Fruit fly (Drosophila melanogaster) whole organism, adult: ENCODE measurements around the gene CG4629.
A peak's percentile ranks its signal among the peaks of the same experiment; 100 is the strongest.

ENCODE experiments used
- CG11617 ChIP-seq: fragments of 200-800 bp; sonication (Bioruptor generic); optimal IDR thresholded peaks from 2 replicates; lab custom pipeline; 2017; ENCODE audit warnings: mild to moderate bottlenecking, missing biosample characterization, missing genetic modification reagents, missing genetic modification characterization
- CG12768 ChIP-seq: fragments of 200-800 bp; sonication (Bioruptor generic); optimal IDR thresholded peaks from 2 replicates; lab custom pipeline; 2017; ENCODE audit warnings: missing biosample characterization, missing genetic modification characterization, mild to moderate bottlenecking, moderate library complexity, missing genetic modification reagents
- CG14711 ChIP-seq: fragments of 200-800 bp; sonication (Bioruptor generic); optimal IDR thresholded peaks from 2 replicates; lab custom pipeline; 2018; ENCODE audit warnings: missing biosample characterization, mild to moderate bottlenecking, missing genetic modification characterization, moderate library complexity
- CG1620 ChIP-seq: fragments of 200-800 bp; sonication (Bioruptor generic); optimal IDR thresholded peaks from 2 replicates; lab custom pipeline; 2016; ENCODE audit warnings: missing biosample characterization, missing genetic modification characterization
- CG33017 ChIP-seq: fragments of 200-800 bp; sonication (Bioruptor generic); optimal IDR thresholded peaks from 2 replicates; lab custom pipeline; 2018; ENCODE audit warnings: missing biosample characterization, mild to moderate bottlenecking, missing genetic modification characterization, moderate library complexity
- CG5204 ChIP-seq: fragments of 200-800 bp; sonication (Bioruptor generic); optimal IDR thresholded peaks from 2 replicates; lab custom pipeline; 2016; ENCODE audit warnings: missing biosample characterization, missing genetic modification characterization
- CG7045 ChIP-seq: fragments of 200-800 bp; sonication (Bioruptor generic); optimal IDR thresholded peaks from 2 replicates; lab custom pipeline; 2017; ENCODE audit warnings: missing biosample characterization, mild to moderate bottlenecking, missing genetic modification characterization
- CG7101 ChIP-seq: fragments of 200-800 bp; sonication (Bioruptor generic); optimal IDR thresholded peaks from 2 replicates; lab custom pipeline; 2018; ENCODE audit warnings: missing biosample characterization, mild to moderate bottlenecking, missing genetic modification characterization, moderate library complexity
- Clk ChIP-seq: fragments of 200-800 bp; sonication (Bioruptor generic); optimal IDR thresholded peaks from 2 replicates; lab custom pipeline; 2017; ENCODE audit warnings: missing biosample characterization, missing genetic modification characterization
- Crg-1 ChIP-seq: fragments of 200-800 bp; sonication (Bioruptor generic); optimal IDR thresholded peaks from 2 replicates; lab custom pipeline; 2016; ENCODE audit warnings: missing biosample characterization, missing genetic modification characterization
- Hr96 ChIP-seq: fragments of 200-800 bp; sonication (Bioruptor generic); optimal IDR thresholded peaks from 2 replicates; lab custom pipeline; 2016; ENCODE audit warnings: missing biosample characterization, missing genetic modification characterization
- Mnt ChIP-seq: fragments of 200-800 bp; sonication (Bioruptor generic); optimal IDR thresholded peaks from 2 replicates; lab custom pipeline; 2016; ENCODE audit warnings: missing biosample characterization, mild to moderate bottlenecking, missing genetic modification characterization
- bab1 ChIP-seq: fragments of 200-800 bp; sonication (Bioruptor generic); optimal IDR thresholded peaks from 3 replicates; lab custom pipeline; 2019; ENCODE audit warnings: missing biosample characterization, mild to moderate bottlenecking, missing genetic modification characterization, moderate library complexity
- cic ChIP-seq: fragments of 200-800 bp; sonication (Bioruptor generic); optimal IDR thresholded peaks from 2 replicates; lab custom pipeline; 2017; ENCODE audit warnings: missing biosample characterization, mild to moderate bottlenecking, missing genetic modification characterization, moderate library complexity
- cnc ChIP-seq, 2 experiments: fragments of >200 bp; optimal IDR thresholded peaks; 2 replicates each; lab custom pipeline; 2017
- kay ChIP-seq: fragments of 200-800 bp; sonication (Bioruptor generic); peaks from one replicate; lab custom pipeline; 2016; ENCODE audit warnings: missing biosample characterization, missing genetic modification characterization, borderline replicate concordance
- ovo ChIP-seq: fragments of 200-800 bp; sonication (Bioruptor generic); optimal IDR thresholded peaks from 2 replicates; lab custom pipeline; 2016; ENCODE audit warnings: missing biosample characterization, missing genetic modification characterization
- pad ChIP-seq: fragments of 200-800 bp; sonication (Bioruptor generic); optimal IDR thresholded peaks from 3 replicates; lab custom pipeline; 2017; ENCODE audit warnings: missing biosample characterization, missing genetic modification characterization, mild to moderate bottlenecking, moderate library complexity, missing genetic modification reagents
- tj ChIP-seq: fragments of 200-800 bp; sonication (Bioruptor generic); optimal IDR thresholded peaks from 3 replicates; lab custom pipeline; 2017; ENCODE audit warnings: missing biosample characterization, mild to moderate bottlenecking, missing genetic modification characterization, moderate library complexity
- toe ChIP-seq: fragments of 200-800 bp; sonication (Bioruptor generic); optimal IDR thresholded peaks from 2 replicates; lab custom pipeline; 2016; ENCODE audit warnings: missing biosample characterization, missing genetic modification characterization

The CG4629 gene

dm6 chr2L:1102349-1102748 is at the start of gene CG4629:
TSS of gene CG4629 (minus strand) at chr2L:1102504.
- TF ChIP-seq tj: peak; percentile 6
- peak; percentile 2 for TF ChIP-seq CG11617
- no peak for TF ChIP-seq Clk
- TF ChIP-seq Mnt (GFP tag; lab: Kevin White, UChicago): peak; percentile 72
- TF ChIP-seq pad (GFP tag; lab: Kevin White, UChicago): peak; percentile 70
- TF ChIP-seq CG5204 (GFP tag; lab: Kevin White, UChicago): no peak
- no peak for TF ChIP-seq toe
- peak; percentile 6 for TF ChIP-seq Hr96 (GFP tag; lab: Kevin White, UChicago)
- no peak for TF ChIP-seq CG7101 (tag; lab: Kevin White, UChicago)
- TF ChIP-seq Crg-1 (GFP tag; lab: Kevin White, UChicago): no peak
- no peak for TF ChIP-seq CG1620 (GFP tag; lab: Kevin White, UChicago)
- no peak for TF ChIP-seq kay (GFP tag; lab: Kevin White, UChicago)
- TF ChIP-seq cic (GFP tag; lab: Kevin White, UChicago): peak; percentile 33
- peak; percentile 44 for TF ChIP-seq CG12768 (GFP tag; lab: Kevin White, UChicago)
- TF ChIP-seq CG14711 (tag; lab: Kevin White, UChicago): no peak
- TF ChIP-seq CG33017 (tag; lab: Kevin White, UChicago): peak; percentile 29
- no peak for TF ChIP-seq ovo (GFP tag; lab: Kevin White, UChicago)
- TF ChIP-seq bab1 (GFP tag; lab: Kevin White, UChicago): no peak
- no peak for TF ChIP-seq CG7045
- TF ChIP-seq cnc (optimal IDR thresholded peaks at IDR 0.05; lab: Kevin White, UChicago): no peak

- TF ChIP-seq bab1 (GFP tag; lab: Kevin White, UChicago): peak; percentile 73
- peak; percentile 36 for TF ChIP-seq CG11617
- no peak for TF ChIP-seq CG7045
- TF ChIP-seq CG1620 (GFP tag; lab: Kevin White, UChicago): peak; percentile 40
- peak; percentile 52 for TF ChIP-seq CG14711 (tag; lab: Kevin White, UChicago)
- peak; percentile 47 for TF ChIP-seq Mnt (GFP tag; lab: Kevin White, UChicago)
- peak; percentile 62 for TF ChIP-seq CG7101 (tag; lab: Kevin White, UChicago)
- TF ChIP-seq tj: peak; percentile 19
- peak; percentile 48 for TF ChIP-seq Crg-1 (GFP tag; lab: Kevin White, UChicago)
- TF ChIP-seq CG33017 (tag; lab: Kevin White, UChicago): peak; percentile 14
- TF ChIP-seq CG12768 (GFP tag; lab: Kevin White, UChicago): no peak
- peak; percentile 14 for TF ChIP-seq ovo (GFP tag; lab: Kevin White, UChicago)
- TF ChIP-seq Hr96 (GFP tag; lab: Kevin White, UChicago): peak; percentile 62
- no peak for TF ChIP-seq Clk
- no peak for TF ChIP-seq cnc (optimal IDR thresholded peaks at IDR 0.05; lab: Kevin White, UChicago)
- peak; percentile 27 for TF ChIP-seq cic (GFP tag; lab: Kevin White, UChicago)
- TF ChIP-seq toe: no peak
- no peak for TF ChIP-seq pad (GFP tag; lab: Kevin White, UChicago)
- no peak for TF ChIP-seq kay (GFP tag; lab: Kevin White, UChicago)
- TF ChIP-seq CG5204 (GFP tag; lab: Kevin White, UChicago): no peak
Measured at dm6 chr2L:1150554-1150953, 48.2 kb upstream of the CG4629 start, which contains the start of the genes Tfb4 and Vps29. TSS of gene Tfb4 (minus strand) at chr2L:1150677. TSS of gene Vps29 (plus strand) at chr2L:1150766.

DNA sequence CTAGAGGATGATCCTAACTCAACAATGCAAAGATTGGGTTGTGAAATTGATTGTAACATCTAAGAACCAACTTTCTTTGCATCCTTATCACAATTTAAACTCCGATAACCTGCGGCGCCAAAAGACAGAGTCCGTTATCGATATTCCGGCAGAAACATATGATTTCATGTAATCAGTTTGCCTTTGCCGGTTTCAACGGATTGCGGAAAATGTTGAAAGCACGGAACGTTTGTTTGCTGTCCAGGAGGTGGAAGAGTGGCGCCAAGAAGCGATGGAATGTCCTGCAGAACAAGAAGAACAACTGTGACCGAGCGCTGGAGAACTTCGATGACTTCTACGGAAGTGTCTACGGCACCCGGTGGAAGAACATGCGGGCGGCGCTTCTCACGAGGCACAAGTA is 45.4 kb upstream of the CG4629 start:
- TF ChIP-seq pad (GFP tag; lab: Kevin White, UChicago): no peak
- TF ChIP-seq CG7101 (tag; lab: Kevin White, UChicago): no peak
- TF ChIP-seq CG1620 (GFP tag; lab: Kevin White, UChicago): no peak

DNA sequence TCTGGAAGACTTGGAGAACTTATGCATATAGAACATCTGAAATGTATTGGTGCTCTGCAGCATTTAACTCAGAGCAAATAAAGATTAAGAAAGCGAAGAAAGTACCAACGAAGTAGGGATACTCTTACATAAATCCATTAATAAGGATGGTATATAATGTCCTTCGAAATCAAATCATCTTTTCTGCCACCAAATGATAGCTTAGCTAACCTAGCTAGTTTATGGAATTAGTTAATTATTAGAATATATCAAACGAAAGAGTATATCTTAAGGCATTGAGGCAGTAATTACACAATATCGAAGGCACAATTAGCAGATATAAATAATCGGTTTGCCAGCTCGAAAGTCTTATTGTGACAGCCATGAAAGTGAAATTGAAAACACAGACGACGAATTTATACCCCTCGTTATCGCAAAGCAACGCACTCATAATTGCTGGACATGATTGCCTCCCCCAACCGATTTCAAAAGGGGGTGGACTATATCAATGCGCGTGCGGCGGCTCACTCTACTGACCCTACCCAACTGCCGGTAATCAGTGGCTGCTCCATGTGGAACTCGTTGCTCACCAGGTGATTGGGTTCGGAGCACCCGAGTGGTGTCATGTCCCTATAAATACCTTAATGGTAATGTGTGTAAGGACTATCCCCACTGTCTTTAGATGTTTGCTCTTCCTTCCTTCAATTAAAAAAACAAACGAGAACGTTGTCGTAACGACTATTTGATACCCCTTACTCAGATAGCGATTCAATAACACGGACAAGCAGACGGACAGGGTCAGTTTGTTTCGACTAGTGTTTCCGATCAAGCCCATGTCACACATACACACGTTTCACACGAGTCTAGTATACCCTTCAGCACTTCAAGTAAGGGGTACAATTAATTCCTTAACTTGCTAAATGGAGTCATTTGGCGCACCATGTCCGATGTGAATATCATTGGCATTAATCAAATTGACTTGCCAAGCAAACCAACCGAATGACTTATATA is 42.4 kb upstream of the CG4629 start:
- peak; percentile 1 for TF ChIP-seq toe
- TF ChIP-seq CG12768 (GFP tag; lab: Kevin White, UChicago): no peak
- TF ChIP-seq Crg-1 (GFP tag; lab: Kevin White, UChicago): no peak

- no peak for TF ChIP-seq tj
- no peak for TF ChIP-seq CG11617
- TF ChIP-seq CG7045: no peak
- TF ChIP-seq kay (GFP tag; lab: Kevin White, UChicago): no peak
- no peak for TF ChIP-seq CG33017 (tag; lab: Kevin White, UChicago)
- TF ChIP-seq CG12768 (GFP tag; lab: Kevin White, UChicago): no peak
- TF ChIP-seq CG5204 (GFP tag; lab: Kevin White, UChicago): no peak
Measured at dm6 chr2L:1143286-1143685, 41.0 kb upstream of the CG4629 start.

- TF ChIP-seq pad (GFP tag; lab: Kevin White, UChicago): peak; percentile 39
- no peak for TF ChIP-seq bab1 (GFP tag; lab: Kevin White, UChicago)
Measured at dm6 chr2L:1142730-1143281, 40.5 kb upstream of the CG4629 start, which contains the start of gene MFS3. TSS of gene MFS3 (plus strand) at chr2L:1143201.
